Fruit fly (Drosophila melanogaster): ENCODE results near the gene CG1792.

DNA sequence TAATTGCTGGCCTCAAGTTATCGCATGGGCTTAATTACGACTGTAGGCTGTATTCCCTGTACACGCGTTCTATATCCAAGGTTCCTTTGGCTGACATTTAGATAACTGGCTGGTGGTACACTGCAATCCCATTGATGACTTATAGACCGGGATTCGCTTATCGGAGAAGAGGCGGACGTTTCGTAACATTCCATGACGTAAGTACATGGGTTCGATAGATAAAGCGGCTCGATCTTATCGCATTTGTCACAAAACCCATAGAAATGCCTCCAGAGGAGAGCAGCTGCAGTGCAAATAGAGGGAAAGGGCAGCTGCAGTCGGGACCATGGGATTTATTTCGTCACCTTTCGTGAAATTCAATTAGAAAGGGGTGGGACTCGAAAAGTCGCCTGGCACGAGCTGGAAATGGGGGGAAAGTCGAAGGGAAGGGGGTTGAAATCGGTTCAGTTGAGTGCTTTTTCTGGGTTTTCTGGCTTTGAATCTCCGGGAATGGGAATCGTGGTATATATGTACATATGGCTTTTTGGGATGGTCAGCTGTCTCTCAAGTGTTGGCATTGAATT lies 8.7 kb upstream of the CG1792 start:
- TF ChIP-seq CTCF (optimal IDR thresholded peaks at IDR 0.05) (no peak), CG8478 (optimal IDR thresholded peaks at IDR 0.05) (no peak)
